Worm (Caenorhabditis elegans): Measurements from ENCODE around the gene Y62F5A.9.

The Y62F5A.9 gene

ce11 chrII:11542385-11542784 is 3.7 kb upstream of the Y62F5A.9 start, which contains the start of gene gtf-2E2:
TSS of gene gtf-2E2 (minus strand) at chrII:11542495.
- TF ChIP-seq hlh-11 (tag; optimal IDR thresholded peaks at IDR 0.05), result no peak
- TF ChIP-seq Y105C5A.15 (GFP tag; IDR thresholded peaks at IDR 0.05), result no peak
- TF ChIP-seq zip-11 (GFP tag; IDR thresholded peaks at IDR 0.05), result no peak
- no peak for TF ChIP-seq ceh-44 (GFP tag; IDR thresholded peaks at IDR 0.05)
- TF ChIP-seq lin-15B (tag; optimal IDR thresholded peaks at IDR 0.05), result no peak
- TF ChIP-seq dve-1 (tag; optimal IDR thresholded peaks at IDR 0.05; ENCODE audit: insufficient read depth), result no peak
- TF ChIP-seq nhr-41 (GFP tag; IDR thresholded peaks at IDR 0.05), result no peak
- TF ChIP-seq php-3 (GFP tag; IDR thresholded peaks at IDR 0.05), result no peak
- no peak for TF ChIP-seq zfp-2 (tag; optimal IDR thresholded peaks at IDR 0.05)
- no peak for TF ChIP-seq spr-1 (tag; optimal IDR thresholded peaks at IDR 0.05)
- TF ChIP-seq unc-39 (tag; optimal IDR thresholded peaks at IDR 0.05), result no peak
- TF ChIP-seq skn-1 (tag; optimal IDR thresholded peaks at IDR 0.05), result no peak
- peak; percentile 32 for TF ChIP-seq ama-1 (optimal IDR thresholded peaks at IDR 0.05)
- TF ChIP-seq nhr-237 (tag; optimal IDR thresholded peaks at IDR 0.05), result no peak
- TF ChIP-seq attf-4 (tag; optimal IDR thresholded peaks at IDR 0.05), result no peak
- no peak for TF ChIP-seq daf-8 (GFP tag; IDR thresholded peaks at IDR 0.05)
- TF ChIP-seq ZK337.2 (GFP tag; IDR thresholded peaks at IDR 0.05), result no peak
- peak; percentile 51 for TF ChIP-seq lin-13 (GFP tag; optimal IDR thresholded peaks at IDR 0.05)
- TF ChIP-seq pqm-1 (tag; optimal IDR thresholded peaks at IDR 0.05), result no peak
- TF ChIP-seq ceh-62 (tag; optimal IDR thresholded peaks at IDR 0.05), result no peak
- TF ChIP-seq nhr-11 (tag; optimal IDR thresholded peaks at IDR 0.05), result no peak
- TF ChIP-seq F10B5.3 (tag; optimal IDR thresholded peaks at IDR 0.05), result no peak
- TF ChIP-seq nhr-102 (tag; optimal IDR thresholded peaks at IDR 0.05), result no peak
- no peak for TF ChIP-seq daf-12 (tag; optimal IDR thresholded peaks at IDR 0.05)
- no peak for TF ChIP-seq lin-1 (GFP tag; IDR thresholded peaks at IDR 0.05)
- TF ChIP-seq nhr-76 (tag; optimal IDR thresholded peaks at IDR 0.05), result no peak
- no peak for TF ChIP-seq ceh-82 (tag; optimal IDR thresholded peaks at IDR 0.05)
- no peak for TF ChIP-seq ces-1 (GFP tag; optimal IDR thresholded peaks at IDR 0.05)
- TF ChIP-seq daf-19 (GFP tag; conservative IDR thresholded peaks at IDR 0.05), result no peak
- TF ChIP-seq snpc-4 (tag; optimal IDR thresholded peaks at IDR 0.05), result no peak
- no peak for TF ChIP-seq duxl-1 (tag; optimal IDR thresholded peaks at IDR 0.05; ENCODE audit: poor library complexity)
- no peak for TF ChIP-seq nhr-25 (tag; optimal IDR thresholded peaks at IDR 0.05; ENCODE audit: borderline replicate concordance, insufficient read depth)
- no peak for TF ChIP-seq mxl-2 (GFP tag; conservative IDR thresholded peaks at IDR 0.05)
- no peak for TF ChIP-seq vab-7 (GFP tag; IDR thresholded peaks at IDR 0.05)
- TF ChIP-seq spr-3 (GFP tag; optimal IDR thresholded peaks at IDR 0.05), result no peak
- no peak for TF ChIP-seq hmg-1.1 (GFP tag; IDR thresholded peaks at IDR 0.05)
- no peak for TF ChIP-seq unc-130 (GFP tag; optimal IDR thresholded peaks at IDR 0.05)
- no peak for TF ChIP-seq madf-5 (GFP tag; IDR thresholded peaks at IDR 0.05)
- no peak for TF ChIP-seq snpc-1.2 (GFP tag; IDR thresholded peaks at IDR 0.05)
- peak; percentile 82 for TF ChIP-seq mes-2 (tag; optimal IDR thresholded peaks at IDR 0.05; ENCODE audit: poor library complexity, severe bottlenecking)
- TF ChIP-seq dmd-9 (GFP tag; IDR thresholded peaks at IDR 0.05), result no peak
- no peak for TF ChIP-seq mdl-1 (tag; optimal IDR thresholded peaks at IDR 0.05)
- no peak for TF ChIP-seq pha-4 (GFP tag; IDR thresholded peaks at IDR 0.05)
- TF ChIP-seq pha-4 (tag; optimal IDR thresholded peaks at IDR 0.05), result no peak
- TF ChIP-seq mxl-3 (GFP tag; optimal IDR thresholded peaks at IDR 0.05), result no peak
- TF ChIP-seq egl-43 (GFP tag; IDR thresholded peaks at IDR 0.05), result no peak
- peak; percentile 3 for TF ChIP-seq nhr-6 (tag; optimal IDR thresholded peaks at IDR 0.05)
- TF ChIP-seq T26A8.4 (GFP tag; IDR thresholded peaks at IDR 0.05), result no peak
- peak in 1 of 2 experiments; percentile 61 for TF ChIP-seq lsy-2 (tag; optimal IDR thresholded peaks at IDR 0.05)
- TF ChIP-seq dpl-1 (GFP tag; optimal IDR thresholded peaks at IDR 0.05), result peak; percentile 34
- TF ChIP-seq ceh-20 (GFP tag; IDR thresholded peaks at IDR 0.05), result no peak
- peak; percentile 47 for TF ChIP-seq ceh-28 (tag; optimal IDR thresholded peaks at IDR 0.05)
- TF ChIP-seq Y48G9A.11 (GFP tag; IDR thresholded peaks at IDR 0.05), result no peak

All from whole organism, L4 larva.